Fruit fly (Drosophila melanogaster): ENCODE data around the gene CG13474.

The CG13474 gene

dm6 chr3L:14661567-14662258, 35.2 kb downstream of the CG13474 start (continued):
- TF ChIP-seq Six4 (GFP tag; optimal IDR thresholded peaks at IDR 0.05) (peak; percentile 77), CG13123 (GFP tag; optimal IDR thresholded peaks at IDR 0.05) (peak; percentile 17), CG3065 (GFP tag; optimal IDR thresholded peaks at IDR 0.05) (no peak), CG8944 (GFP tag; optimal IDR thresholded peaks at IDR 0.05) (peak; percentile 61), CHES-1-like (GFP tag; optimal IDR thresholded peaks at IDR 0.05) (peak; percentile 83), CG14667 (GFP tag; IDR thresholded peaks at IDR 0.05) (peak; percentile 63), CG11695 (GFP tag; IDR thresholded peaks at IDR 0.05) (peak; percentile 88), vfl (GFP tag; optimal IDR thresholded peaks at IDR 0.05) (peak; percentile 37), ara (GFP tag; IDR thresholded peaks at IDR 0.05) (peak; percentile 87), fu2 (GFP tag; optimal IDR thresholded peaks at IDR 0.05) (peak; percentile 46), danr (GFP tag; IDR thresholded peaks at IDR 0.05) (peak; percentile 71; the same call in 1 of the 2 replicates), H2.0 (GFP tag; IDR thresholded peaks at IDR 0.05) (peak; percentile 82), CG11398 (GFP tag; optimal IDR thresholded peaks at IDR 0.05) (peak; percentile 70), Vsx1 (GFP tag; optimal IDR thresholded peaks at IDR 0.05) (peak; percentile 53), odd (GFP tag; optimal IDR thresholded peaks at IDR 0.05) (peak; percentile 52), sisA (GFP tag; IDR thresholded peaks at IDR 0.05) (peak; percentile 86), nau (GFP tag; optimal IDR thresholded peaks at IDR 0.05) (peak; percentile 53), vnd (GFP tag; IDR thresholded peaks at IDR 0.05; ENCODE audit: partially characterized antibody) (no peak), CG2116 (GFP tag; optimal IDR thresholded peaks at IDR 0.05) (peak; percentile 24), onecut (GFP tag; IDR thresholded peaks at IDR 0.05) (peak; percentile 75), CG10366 (GFP tag; IDR thresholded peaks at IDR 0.05) (peak; percentile 85), knrl (GFP tag; IDR thresholded peaks at IDR 0.05; ENCODE audit: partially characterized antibody) (no peak), CG8924 (tag; optimal IDR thresholded peaks at IDR 0.05) (peak; percentile 63), CG12391 (tag; optimal IDR thresholded peaks at IDR 0.05) (peak; percentile 88), CG9797 (GFP tag; optimal IDR thresholded peaks at IDR 0.05) (no peak), ftz-f1 (GFP tag; optimal IDR thresholded peaks at IDR 0.05) (no peak), kni (GFP tag; optimal IDR thresholded peaks at IDR 0.05) (peak; percentile 67), CG14710 (tag; optimal IDR thresholded peaks at IDR 0.05) (peak; percentile 72), lbe (GFP tag; optimal IDR thresholded peaks at IDR 0.05) (no peak), bab2 (GFP tag; optimal IDR thresholded peaks at IDR 0.05) (peak; percentile 84), Sox102F (GFP tag; optimal IDR thresholded peaks at IDR 0.05) (peak; percentile 83), fru (optimal IDR thresholded peaks at IDR 0.05) (no peak), CG4820 (GFP tag; optimal IDR thresholded peaks at IDR 0.05) (peak; percentile 66), CG11085 (GFP tag; IDR thresholded peaks at IDR 0.05) (peak; percentile 71; the same call in 1 of the 2 replicates), CG32532 (GFP tag; IDR thresholded peaks at IDR 0.05) (peak; percentile 75), CG10565 (GFP tag; optimal IDR thresholded peaks at IDR 0.05) (no peak), mld (GFP tag; IDR thresholded peaks at IDR 0.05; ENCODE audit: partially characterized antibody) (no peak), CG2202 (tag; optimal IDR thresholded peaks at IDR 0.05) (peak; percentile 61), trem (tag; optimal IDR thresholded peaks at IDR 0.05) (peak; percentile 29), CG18619 (GFP tag; optimal IDR thresholded peaks at IDR 0.05) (peak; percentile 67), ssp (GFP tag; IDR thresholded peaks at IDR 0.05) (peak; percentile 73), CG2889 (GFP tag; IDR thresholded peaks at IDR 0.05) (peak; percentile 62; the same call in 1 of the 3 replicates), stwl (tag; optimal IDR thresholded peaks at IDR 0.05) (no peak), CG6791 (GFP tag; IDR thresholded peaks at IDR 0.05; ENCODE audit: partially characterized antibody) (no peak), MBD-R2 (GFP tag; IDR thresholded peaks at IDR 0.05) (no peak), fd3F (GFP tag; optimal IDR thresholded peaks at IDR 0.05) (peak; percentile 71), wor (GFP tag; IDR thresholded peaks at IDR 0.05) (0 out of 2 replicates have a peak, but pooled peaks have one; percentile 54), chif (GFP tag; optimal IDR thresholded peaks at IDR 0.05) (peak; percentile 71 to 79), CG2129 (GFP tag; IDR thresholded peaks at IDR 0.05; ENCODE audit: partially characterized antibody) (no peak), CG12942 (GFP tag; optimal IDR thresholded peaks at IDR 0.05) (peak; percentile 58)

Measured in whole organism, embryonic.